Worm (Caenorhabditis elegans) whole organism, midembryonic: ENCODE results near the gene ZK370.6.

Experiments
- T22C8.4 ChIP-seq: fragments of 200-800 bp; sonication (Bioruptor generic); IDR thresholded peaks from 2 replicates; pipeline ENCODE4 v1.3.6; 2022; ENCODE audit warnings: missing genetic modification characterization, missing compliant biosample characterization
- cog-1 ChIP-seq: sonication (generic microtip); optimal IDR thresholded peaks from 2 replicates; lab custom pipeline; 2016; ENCODE audit warnings: missing genetic modification characterization, missing compliant biosample characterization
- flt-1 ChIP-seq: fragments of 200-800 bp; sonication (Bioruptor generic); IDR thresholded peaks from 2 replicates; pipeline ENCODE4 v1.3.6; 2022; ENCODE audit warnings: missing genetic modification characterization, missing compliant biosample characterization
- klf-2 ChIP-seq: fragments of 200-800 bp; sonication (Bioruptor generic); conservative IDR thresholded peaks from 2 replicates; pipeline ENCODE4 v1.3.6; 2022; ENCODE audit warnings: missing genetic modification reagents, missing genetic modification characterization, missing compliant biosample characterization
- med-1 ChIP-seq: sonication (generic microtip); optimal IDR thresholded peaks from 2 replicates; lab custom pipeline; 2017; ENCODE audit warnings: missing genetic modification characterization, mild to moderate bottlenecking, missing compliant biosample characterization, antibody characterized with exemption, missing genetic modification reagents; ENCODE audit not compliant: insufficient read depth
- ref-1 ChIP-seq: fragments of 200-800 bp; sonication (Bioruptor generic); conservative IDR thresholded peaks from 2 replicates; pipeline ENCODE4 v1.3.6; 2022; ENCODE audit warnings: missing genetic modification reagents, missing genetic modification characterization, missing compliant biosample characterization
- tab-1 ChIP-seq: fragments of 200-800 bp; sonication (Bioruptor generic); IDR thresholded peaks from 2 replicates; pipeline ENCODE4 v1.3.6; 2022; ENCODE audit warnings: missing genetic modification characterization, missing compliant biosample characterization
- ztf-23 ChIP-seq: fragments of 200-800 bp; sonication (Bioruptor generic); IDR thresholded peaks from 2 replicates; pipeline ENCODE4 v1.3.6; 2022; ENCODE audit warnings: missing genetic modification reagents, missing genetic modification characterization, missing compliant biosample characterization
- ztf-29 ChIP-seq: fragments of 200-800 bp; sonication (Bioruptor generic); IDR thresholded peaks from 2 replicates; pipeline ENCODE4 v1.3.6; 2022; ENCODE audit warnings: missing genetic modification reagents, missing genetic modification characterization, missing compliant biosample characterization

The ZK370.6 gene

ce11 chrIII:8779912-8780311 lies 36.3 kb upstream of the ZK370.6 start, which contains the start of gene K02D10.4:
Gene K02D10.4 (minus strand): TSS chrIII:8780012.
- TF ChIP-seq ref-1 (GFP tag; lab: Robert Waterston, UW) = no peak
- TF ChIP-seq med-1 (GFP tag; lab: Kevin White, UChicago) = no peak
- TF ChIP-seq ztf-23 (GFP tag; lab: Robert Waterston, UW) = no peak
- TF ChIP-seq ztf-29 (GFP tag; lab: Robert Waterston, UW) = no peak

ce11 chrIII:8775953-8776352 lies 32.3 kb upstream of the ZK370.6 start, which contains the start of gene snap-29:
Gene snap-29 (plus strand): TSS chrIII:8776253.
- TF ChIP-seq tab-1 = no peak

ce11 chrIII:8773375-8773774 lies 29.7 kb upstream of the ZK370.6 start:
- TF ChIP-seq flt-1 (GFP tag; lab: Robert Waterston, UW) (no peak), tab-1 (no peak), T22C8.4 (no peak), cog-1 (tag; lab: Kevin White, UChicago) (no peak), ztf-23 (GFP tag; lab: Robert Waterston, UW) (no peak), ztf-29 (GFP tag; lab: Robert Waterston, UW) (no peak), ref-1 (GFP tag; lab: Robert Waterston, UW) (no peak), klf-2 (GFP tag; lab: Robert Waterston, UW) (no peak), med-1 (GFP tag; lab: Kevin White, UChicago) (no peak)

- no peak for TF ChIP-seq tab-1
- TF ChIP-seq T22C8.4 = no peak
- TF ChIP-seq med-1 (GFP tag; lab: Kevin White, UChicago) = no peak
- no peak for TF ChIP-seq klf-2 (GFP tag; lab: Robert Waterston, UW)
- no peak for TF ChIP-seq ztf-23 (GFP tag; lab: Robert Waterston, UW)
- TF ChIP-seq ref-1 (GFP tag; lab: Robert Waterston, UW) = no peak
Measured at ce11 chrIII:8772428-8773027, 28.9 kb upstream of the ZK370.6 start.

- TF ChIP-seq ztf-29 (GFP tag; lab: Robert Waterston, UW) (no peak), T22C8.4 (no peak), klf-2 (GFP tag; lab: Robert Waterston, UW) (no peak), tab-1 (no peak), ztf-23 (GFP tag; lab: Robert Waterston, UW) (no peak), flt-1 (GFP tag; lab: Robert Waterston, UW) (no peak), cog-1 (tag; lab: Kevin White, UChicago) (no peak), ref-1 (GFP tag; lab: Robert Waterston, UW) (no peak), med-1 (GFP tag; lab: Kevin White, UChicago) (no peak)
Measured at ce11 chrIII:8771851-8772250, 28.2 kb upstream of the ZK370.6 start, which contains the start of gene K02D10.3. Gene K02D10.3 (minus strand): TSS chrIII:8771951.

- TF ChIP-seq klf-2 (GFP tag; lab: Robert Waterston, UW) = no peak
- TF ChIP-seq ztf-29 (GFP tag; lab: Robert Waterston, UW) = no peak
Measured at ce11 chrIII:8771162-8771561, 27.5 kb upstream of the ZK370.6 start, which contains the start of gene K02D10.2. Gene K02D10.2 (minus strand): TSS chrIII:8771262.

- TF ChIP-seq tab-1 (no peak), flt-1 (GFP tag; lab: Robert Waterston, UW) (no peak), klf-2 (GFP tag; lab: Robert Waterston, UW) (no peak), ztf-23 (GFP tag; lab: Robert Waterston, UW) (no peak), cog-1 (tag; lab: Kevin White, UChicago) (no peak), med-1 (GFP tag; lab: Kevin White, UChicago) (no peak), T22C8.4 (no peak)
Measured at ce11 chrIII:8770243-8770642, 26.6 kb upstream of the ZK370.6 start.

ce11 chrIII:8769253-8769652 lies 25.6 kb upstream of the ZK370.6 start, which contains the start of gene K02D10.1:
Gene K02D10.1 (plus strand): TSS chrIII:8769536.
- TF ChIP-seq ztf-29 (GFP tag; lab: Robert Waterston, UW) (no peak), ztf-23 (GFP tag; lab: Robert Waterston, UW) (no peak), ref-1 (GFP tag; lab: Robert Waterston, UW) (no peak), T22C8.4 (peak; percentile 50; the same call in 1 of the 2 replicates), klf-2 (GFP tag; lab: Robert Waterston, UW) (no peak), cog-1 (tag; lab: Kevin White, UChicago) (no peak)

- peak; percentile 71 for TF ChIP-seq cog-1 (tag; lab: Kevin White, UChicago)
- TF ChIP-seq ztf-29 (GFP tag; lab: Robert Waterston, UW) = peak; percentile 75
- peak; percentile 76 for TF ChIP-seq klf-2 (GFP tag; lab: Robert Waterston, UW)
- TF ChIP-seq ref-1 (GFP tag; lab: Robert Waterston, UW) = no peak
- peak; percentile 87 for TF ChIP-seq tab-1
- TF ChIP-seq flt-1 (GFP tag; lab: Robert Waterston, UW) = peak; percentile 90
- TF ChIP-seq T22C8.4 = peak; percentile 71
- TF ChIP-seq ztf-23 (GFP tag; lab: Robert Waterston, UW) = peak; percentile 88
- TF ChIP-seq med-1 (GFP tag; lab: Kevin White, UChicago) = peak; percentile 94
Measured at ce11 chrIII:8767889-8768361, 24.3 kb upstream of the ZK370.6 start, which contains the start of gene mtss-1. Gene mtss-1 (plus strand): TSS chrIII:8768311.

ce11 chrIII:8767292-8767829 lies 23.7 kb upstream of the ZK370.6 start, which contains the start of gene mig-22:
Gene mig-22 (minus strand): TSS chrIII:8767342.
- no peak for TF ChIP-seq ref-1 (GFP tag; lab: Robert Waterston, UW)
- no peak for TF ChIP-seq flt-1 (GFP tag; lab: Robert Waterston, UW)
- no peak for TF ChIP-seq klf-2 (GFP tag; lab: Robert Waterston, UW)
